Worm (Caenorhabditis elegans): ENCODE measurements around the gene ZC518.8.
"Not testable (repeated sequence)": the region's sequence is repeated elsewhere in the genome, so short reads cannot be mapped to it uniquely, and the experiment has no call there.

Gene ZC518.8

DNA sequence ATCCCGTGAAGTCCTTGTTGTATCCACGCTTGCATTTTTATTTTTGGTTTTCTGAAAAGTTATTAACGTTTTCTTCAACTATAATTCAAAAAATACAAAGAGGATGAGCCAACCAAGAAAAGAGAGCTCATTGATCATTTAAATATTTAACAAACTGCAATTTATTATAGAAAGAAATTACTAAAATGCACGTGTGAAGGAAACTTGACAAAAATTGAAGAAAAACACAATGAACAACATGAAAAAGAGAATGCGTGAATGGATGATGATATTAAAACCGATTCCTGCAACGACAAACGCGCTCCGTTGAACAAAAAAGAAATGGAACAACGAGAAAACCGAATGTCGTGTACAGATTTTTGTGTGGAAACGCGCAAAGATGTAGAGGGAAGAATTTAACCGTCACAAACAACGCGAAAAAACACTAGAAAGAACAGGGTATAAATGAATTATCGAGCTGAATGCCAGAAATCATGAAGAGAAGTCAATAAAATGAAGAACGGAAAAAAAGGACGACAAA lies 30.8 kb downstream of the ZC518.8 start, which contains the start of gene ufd-1:
ufd-1 (minus strand) TSS at position 51 of the 520 bp plus-strand sequence.
- TF ChIP-seq nhr-25 (tag; optimal IDR thresholded peaks at IDR 0.05) (peak; percentile 25), nhr-67 (tag; optimal IDR thresholded peaks at IDR 0.05) (no peak), ceh-16 (tag; optimal IDR thresholded peaks at IDR 0.05) (no peak), nhr-77 (tag; optimal IDR thresholded peaks at IDR 0.05) (no peak), sea-2 (GFP tag; optimal IDR thresholded peaks at IDR 0.05) (no peak), fkh-10 (GFP tag; optimal IDR thresholded peaks at IDR 0.05) (no peak), zag-1 (tag; optimal IDR thresholded peaks at IDR 0.05) (no peak), skn-1 (tag; optimal IDR thresholded peaks at IDR 0.05) (peak; percentile 58), lsy-12 (tag; optimal IDR thresholded peaks at IDR 0.05) (no peak), mdl-1 (tag; optimal IDR thresholded peaks at IDR 0.05) (no peak), unc-62 (GFP tag; optimal IDR thresholded peaks at IDR 0.05) (no peak), nhr-11 (tag; optimal IDR thresholded peaks at IDR 0.05) (no peak), lin-15B (tag; optimal IDR thresholded peaks at IDR 0.05) (peak; percentile 7), ceh-9 (tag; optimal IDR thresholded peaks at IDR 0.05) (no peak), nhr-237 (tag; optimal IDR thresholded peaks at IDR 0.05) (no peak), nhr-23 (tag; optimal IDR thresholded peaks at IDR 0.05) (peak; percentile 51), jun-1 (tag; optimal IDR thresholded peaks at IDR 0.05) (no peak), fkh-2 (tag; optimal IDR thresholded peaks at IDR 0.05) (no peak), egl-5 (tag; optimal IDR thresholded peaks at IDR 0.05) (no peak), nhr-76 (tag; optimal IDR thresholded peaks at IDR 0.05) (no peak)

DNA sequence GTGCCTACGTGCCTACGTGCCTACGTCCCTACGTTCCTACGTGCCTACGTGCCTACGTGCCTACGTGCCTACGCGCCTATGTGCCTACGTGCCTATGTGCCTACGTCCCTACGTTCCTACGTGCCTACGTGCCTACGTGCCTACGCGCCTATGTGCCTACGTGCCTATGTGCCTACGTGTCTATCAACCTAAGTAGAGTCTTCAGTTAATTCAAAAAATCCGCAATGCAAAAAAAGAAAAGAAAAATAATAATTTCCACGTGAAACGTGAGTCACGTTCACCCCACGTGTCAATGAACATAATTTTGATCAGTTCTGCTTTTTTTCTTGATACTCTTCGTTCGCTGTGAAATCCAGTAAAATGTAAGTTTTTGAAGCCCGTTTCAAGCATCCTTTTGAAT lies 34.8 kb downstream of the ZC518.8 start, which contains the start of gene F19B6.3:
F19B6.3 (plus strand) TSS at position 301 of the 400 bp plus-strand sequence.
- not testable (repeated sequence) for TF ChIP-seq jun-1, skn-1, pqm-1 (tag; optimal IDR thresholded peaks at IDR 0.05)

Data from whole organism, L3 larva.